Worm (Caenorhabditis elegans) whole organism, mixed stage, embryonic: ENCODE measurements around the gene fbxa-94.

ENCODE experiments used
- elt-1 ChIP-seq: sonication (generic microtip); optimal IDR thresholded peaks from 2 replicates; lab custom pipeline; 2017; ENCODE audit warnings: missing genetic modification characterization, mild to moderate bottlenecking, missing compliant biosample characterization, antibody characterized with exemption, moderate library complexity, borderline replicate concordance; ENCODE audit not compliant: insufficient read depth
- lin-13 ChIP-seq: fragments of 150-350 bp; optimal IDR thresholded peaks from 2 replicates; lab custom pipeline; 2014; ENCODE audit warnings: missing biosample characterization, missing genetic modification characterization

DNA sequence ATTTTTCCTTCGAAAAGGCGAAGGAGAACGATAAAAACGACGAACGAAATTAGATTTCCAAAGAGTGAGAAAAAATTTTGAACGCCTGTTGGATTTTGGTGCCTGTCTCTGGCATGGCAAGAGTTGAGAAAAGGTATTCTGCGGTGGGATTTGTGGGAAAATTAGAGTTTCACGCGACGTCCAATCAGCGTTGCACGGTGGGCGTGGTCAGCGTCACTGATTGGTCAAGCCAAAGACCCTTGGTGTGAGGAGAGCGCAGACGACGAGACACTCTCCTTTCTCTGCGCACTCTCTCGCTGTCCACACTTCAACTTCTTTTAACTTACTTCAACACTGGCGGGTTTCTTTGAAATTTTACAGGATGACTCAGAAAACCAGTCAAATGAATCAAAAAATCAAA, 10.2 kb upstream of the fbxa-94 start:
- TF ChIP-seq elt-1 (tag; lab: Kevin White, UChicago) (no peak), lin-13 (tag; lab: Kevin White, UChicago) (no peak)
